Worm (Caenorhabditis elegans) whole organism, midembryonic: Measurements from ENCODE around the gene Y39F10A.6.

Experiments used
- cog-1 ChIP-seq: sonication (generic microtip); optimal IDR thresholded peaks from 2 replicates; lab custom pipeline; 2016; ENCODE audit warnings: missing genetic modification characterization, missing compliant biosample characterization
- flt-1 ChIP-seq: fragments of 200-800 bp; sonication (Bioruptor generic); IDR thresholded peaks from 2 replicates; pipeline ENCODE4 v1.3.6; 2022; ENCODE audit warnings: missing genetic modification characterization, missing compliant biosample characterization
- klf-2 ChIP-seq: fragments of 200-800 bp; sonication (Bioruptor generic); conservative IDR thresholded peaks from 2 replicates; pipeline ENCODE4 v1.3.6; 2022; ENCODE audit warnings: missing genetic modification reagents, missing genetic modification characterization, missing compliant biosample characterization

DNA sequence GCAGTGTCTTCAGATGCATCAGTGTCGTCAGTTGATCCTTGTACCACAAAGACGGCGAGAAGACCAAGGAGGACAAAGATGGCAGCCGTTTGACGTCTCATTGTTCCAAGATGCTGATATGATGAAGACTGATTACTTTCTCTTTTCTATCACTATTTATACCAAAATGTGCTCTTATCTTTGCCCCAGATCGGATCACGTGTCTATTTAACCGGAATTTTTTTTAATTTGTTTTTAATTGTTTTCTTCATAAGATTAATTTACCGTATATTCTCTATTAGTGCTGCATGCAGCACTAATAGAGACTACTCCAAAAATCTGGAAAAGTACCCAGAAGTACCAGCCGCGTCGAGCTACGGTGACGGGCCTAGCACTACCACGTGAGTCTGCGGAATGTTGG, 31.3 kb upstream of the Y39F10A.6 start, which contains the start of gene msrp-3:
- TF ChIP-seq flt-1 (GFP tag; lab: Robert Waterston, UW) (no peak), cog-1 (tag; lab: Kevin White, UChicago) (no peak), klf-2 (GFP tag; lab: Robert Waterston, UW) (no peak)
